Fruit fly (Drosophila melanogaster): ENCODE data around the gene axo.

The axo gene

DNA sequence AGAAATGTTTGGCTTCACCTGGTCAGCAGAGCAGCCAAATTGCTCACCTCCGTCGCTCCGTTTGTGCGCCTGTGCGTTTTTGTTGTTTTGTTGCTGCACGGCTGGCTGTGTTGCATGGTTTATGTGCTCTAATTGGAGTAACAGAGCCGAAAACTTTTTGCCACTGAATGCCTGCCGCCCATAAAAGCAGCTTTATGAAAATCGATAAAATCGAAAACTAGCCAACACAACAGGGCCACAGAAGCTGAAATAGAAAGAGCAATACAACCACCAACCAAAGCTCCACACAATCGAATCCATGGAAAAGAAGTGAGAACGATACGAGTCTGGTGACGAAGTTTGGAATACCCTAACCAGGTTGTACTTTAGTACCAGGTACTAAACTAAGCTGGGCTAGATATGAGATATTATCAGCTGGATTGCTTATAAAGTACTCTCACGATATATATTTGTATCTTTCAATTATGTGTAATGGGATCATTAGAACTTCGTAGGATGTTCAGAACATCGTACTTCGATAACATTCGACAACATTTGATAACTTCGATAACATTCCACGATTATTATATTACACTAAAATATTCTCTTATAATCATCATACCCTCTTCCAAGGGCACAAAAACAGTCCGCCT lies 68.1 kb downstream of the axo start:
- TF ChIP-seq usp (GFP tag; optimal IDR thresholded peaks at IDR 0.05) = no peak
- TF ChIP-seq fru (GFP tag; optimal IDR thresholded peaks at IDR 0.05) = no peak
- no peak for TF ChIP-seq OdsH (GFP tag; optimal IDR thresholded peaks at IDR 0.05)
- no peak for TF ChIP-seq Hr78 (GFP tag; optimal IDR thresholded peaks at IDR 0.05)

dm6 chr3L:4615064-4615463 lies 72.1 kb downstream of the axo start:
- TF ChIP-seq N (GFP tag; optimal IDR thresholded peaks at IDR 0.05) = no peak
- TF ChIP-seq woc (GFP tag; optimal IDR thresholded peaks at IDR 0.05) = no peak
- no peak for TF ChIP-seq Dfd (GFP tag; optimal IDR thresholded peaks at IDR 0.05)
- TF ChIP-seq h (GFP tag; optimal IDR thresholded peaks at IDR 0.05) = no peak
- TF ChIP-seq CG9705 (GFP tag; optimal IDR thresholded peaks at IDR 0.05) = no peak
- TF ChIP-seq lola (GFP tag; optimal IDR thresholded peaks at IDR 0.05) = no peak
- TF ChIP-seq br (GFP tag; optimal IDR thresholded peaks at IDR 0.05) = no peak
- TF ChIP-seq Sp1 (GFP tag; optimal IDR thresholded peaks at IDR 0.05) = no peak
- no peak for TF ChIP-seq dsf (GFP tag; optimal IDR thresholded peaks at IDR 0.05; ENCODE audit: borderline replicate concordance)
- TF ChIP-seq Rel (GFP tag; optimal IDR thresholded peaks at IDR 0.05) = no peak
- TF ChIP-seq Rel (tag; optimal IDR thresholded peaks at IDR 0.05) = no peak
- TF ChIP-seq Abd-B (GFP tag; optimal IDR thresholded peaks at IDR 0.05) = no peak
- no peak for TF ChIP-seq foxo (GFP tag; optimal IDR thresholded peaks at IDR 0.05)

- TF ChIP-seq Sp1 (GFP tag; optimal IDR thresholded peaks at IDR 0.05) = no peak
- TF ChIP-seq CG9705 (GFP tag; optimal IDR thresholded peaks at IDR 0.05) = no peak
- TF ChIP-seq pan (optimal IDR thresholded peaks at IDR 0.05) = no peak
- TF ChIP-seq dmrt93B (GFP tag; optimal IDR thresholded peaks at IDR 0.05) = no peak
- TF ChIP-seq lola (GFP tag; optimal IDR thresholded peaks at IDR 0.05) = no peak
Measured at dm6 chr3L:4613846-4614247, 73.3 kb downstream of the axo start.

dm6 chr3L:4613083-4613482 lies 74.0 kb downstream of the axo start:
- TF ChIP-seq Vsx2 (GFP tag; optimal IDR thresholded peaks at IDR 0.05; ENCODE audit: partially characterized antibody) = no peak
- TF ChIP-seq Rel (GFP tag; optimal IDR thresholded peaks at IDR 0.05) = peak; percentile 5
- TF ChIP-seq Rel (tag; optimal IDR thresholded peaks at IDR 0.05) = no peak
- TF ChIP-seq Jra (GFP tag; optimal IDR thresholded peaks at IDR 0.05) = peak; percentile 22
- TF ChIP-seq GATAd (GFP tag; optimal IDR thresholded peaks at IDR 0.05) = no peak
- peak; percentile 71 for TF ChIP-seq br (GFP tag; optimal IDR thresholded peaks at IDR 0.05)
- TF ChIP-seq brk (GFP tag; optimal IDR thresholded peaks at IDR 0.05) = peak; percentile 69
- peak; percentile 70 for TF ChIP-seq tai (GFP tag; optimal IDR thresholded peaks at IDR 0.05)
- TF ChIP-seq dsf (GFP tag; optimal IDR thresholded peaks at IDR 0.05; ENCODE audit: borderline replicate concordance) = peak; percentile 27
- peak; percentile 89 for TF ChIP-seq rgr (GFP tag; optimal IDR thresholded peaks at IDR 0.05)
- no peak for TF ChIP-seq dl (GFP tag; optimal IDR thresholded peaks at IDR 0.05; ENCODE audit: insufficient read depth in 1 of 2, partially characterized antibody in 2 of 2)
- peak; percentile 78 for TF ChIP-seq ey (GFP tag; optimal IDR thresholded peaks at IDR 0.05)
- peak; percentile 90 for TF ChIP-seq OdsH (GFP tag; optimal IDR thresholded peaks at IDR 0.05)
- TF ChIP-seq woc (GFP tag; optimal IDR thresholded peaks at IDR 0.05) = peak; percentile 82
- TF ChIP-seq Dif (GFP tag; optimal IDR thresholded peaks at IDR 0.05; ENCODE audit: partially characterized antibody) = no peak
- no peak for TF ChIP-seq CrebA (GFP tag; optimal IDR thresholded peaks at IDR 0.05; ENCODE audit: borderline replicate concordance)
- TF ChIP-seq CG9705 (GFP tag; optimal IDR thresholded peaks at IDR 0.05) = peak; percentile 45
- peak; percentile 82 for TF ChIP-seq sv (GFP tag; optimal IDR thresholded peaks at IDR 0.05)
- TF ChIP-seq usp (GFP tag; optimal IDR thresholded peaks at IDR 0.05) = no peak
- TF ChIP-seq Dfd (GFP tag; optimal IDR thresholded peaks at IDR 0.05) = no peak
- TF ChIP-seq Hnf4 (GFP tag; optimal IDR thresholded peaks at IDR 0.05) = peak; percentile 67
- no peak for TF ChIP-seq Mio (GFP tag; optimal IDR thresholded peaks at IDR 0.05)
- TF ChIP-seq sage (GFP tag; optimal IDR thresholded peaks at IDR 0.05) = peak; percentile 77
- TF ChIP-seq HLH106 (tag; optimal IDR thresholded peaks at IDR 0.05) = peak; percentile 82
- TF ChIP-seq N (GFP tag; optimal IDR thresholded peaks at IDR 0.05) = no peak
- TF ChIP-seq h (GFP tag; optimal IDR thresholded peaks at IDR 0.05) = peak; percentile 89
- TF ChIP-seq Myc (optimal IDR thresholded peaks at IDR 0.05) = no peak
- no peak for TF ChIP-seq jim (GFP tag; optimal IDR thresholded peaks at IDR 0.05)
- peak; percentile 76 for TF ChIP-seq Sp1 (GFP tag; optimal IDR thresholded peaks at IDR 0.05)
- TF ChIP-seq pan (optimal IDR thresholded peaks at IDR 0.05) = peak; percentile 47
- peak; percentile 77 for TF ChIP-seq fru (GFP tag; optimal IDR thresholded peaks at IDR 0.05)
- TF ChIP-seq Hr78 (GFP tag; optimal IDR thresholded peaks at IDR 0.05) = no peak
- TF ChIP-seq psq (GFP tag; optimal IDR thresholded peaks at IDR 0.05) = peak; percentile 83
- TF ChIP-seq dmrt93B (GFP tag; optimal IDR thresholded peaks at IDR 0.05) = peak; percentile 74
- peak; percentile 45 to 77 for TF ChIP-seq foxo (GFP tag; optimal IDR thresholded peaks at IDR 0.05)
- no peak for TF ChIP-seq lola (GFP tag; optimal IDR thresholded peaks at IDR 0.05)
- no peak for TF ChIP-seq Abd-B (GFP tag; optimal IDR thresholded peaks at IDR 0.05)
- TF ChIP-seq CG32264 (GFP tag; optimal IDR thresholded peaks at IDR 0.05) = peak; percentile 81
- peak; percentile 24 for TF ChIP-seq Hr83 (GFP tag; optimal IDR thresholded peaks at IDR 0.05; ENCODE audit: poor library complexity, severe bottlenecking)
